Fruit fly (Drosophila melanogaster) whole organism, embryonic: Measurements from ENCODE around the gene msl-3.

Experiments used
- Ada2b ChIP-seq: fragments of 200-800 bp; sonication (Bioruptor generic); IDR thresholded peaks from 2 replicates; pipeline ENCODE4 v1.3.6; 2022; ENCODE audit warnings: missing biosample characterization, missing genetic modification characterization
- Bgb ChIP-seq: fragments of 200-800 bp; sonication (Bioruptor generic); IDR thresholded peaks from 2 replicates; pipeline ENCODE4 v1.3.6; 2022; ENCODE audit warnings: missing biosample characterization, missing genetic modification characterization; ENCODE audit not compliant: partially characterized antibody
- CG10321 ChIP-seq: fragments of 200-800 bp; sonication (Bioruptor generic); IDR thresholded peaks from 2 replicates; pipeline ENCODE4 v1.3.6; 2022; ENCODE audit warnings: missing biosample characterization, missing genetic modification characterization
- CG10543 ChIP-seq: fragments of 200-800 bp; sonication (Bioruptor generic); optimal IDR thresholded peaks from 3 replicates; lab custom pipeline; 2017; ENCODE audit warnings: missing biosample characterization, mild to moderate bottlenecking, missing genetic modification characterization, moderate library complexity
- CG11695 ChIP-seq: fragments of 200-800 bp; sonication (Bioruptor generic); IDR thresholded peaks from 3 replicates; pipeline ENCODE4 v1.3.6; 2022; ENCODE audit warnings: missing biosample characterization, missing genetic modification characterization
- CG11696 ChIP-seq: fragments of 200-800 bp; sonication (Bioruptor generic); IDR thresholded peaks from 2 replicates; pipeline ENCODE4 v1.3.6; 2022; ENCODE audit warnings: missing biosample characterization, missing genetic modification characterization
- CG11723 ChIP-seq: fragments of 200-800 bp; sonication (Bioruptor generic); optimal IDR thresholded peaks from 2 replicates; lab custom pipeline; 2017; ENCODE audit warnings: missing biosample characterization, mild to moderate bottlenecking, missing genetic modification characterization
- CG12299 ChIP-seq: fragments of 200-800 bp; sonication (Bioruptor generic); optimal IDR thresholded peaks from 2 replicates; lab custom pipeline; 2018; ENCODE audit warnings: missing biosample characterization, mild to moderate bottlenecking, missing genetic modification characterization
- CG15073 ChIP-seq: fragments of 200-800 bp; sonication (Bioruptor generic); optimal IDR thresholded peaks from 2 replicates; lab custom pipeline; 2016; ENCODE audit warnings: missing biosample characterization, missing genetic modification characterization
- CG16815 ChIP-seq: fragments of 200-800 bp; sonication (Bioruptor generic); optimal IDR thresholded peaks from 3 replicates; lab custom pipeline; 2017; ENCODE audit warnings: missing biosample characterization, mild to moderate bottlenecking, missing genetic modification characterization
- CG17385 ChIP-seq: fragments of 200-800 bp; sonication (Bioruptor generic); optimal IDR thresholded peaks from 3 replicates; lab custom pipeline; 2018; ENCODE audit warnings: missing biosample characterization, mild to moderate bottlenecking, missing genetic modification characterization
- CG2199 ChIP-seq: fragments of 200-800 bp; sonication (Bioruptor generic); IDR thresholded peaks from 3 replicates; pipeline ENCODE4 v1.3.6; 2022; ENCODE audit warnings: missing biosample characterization, missing genetic modification characterization
- CG33557 ChIP-seq: fragments of 200-800 bp; sonication (Bioruptor generic); optimal IDR thresholded peaks from 2 replicates; lab custom pipeline; 2019; ENCODE audit warnings: missing biosample characterization, mild to moderate bottlenecking, missing genetic modification characterization, moderate library complexity
- CG4360 ChIP-seq: fragments of 200-800 bp; sonication (Bioruptor generic); IDR thresholded peaks from 2 replicates; pipeline ENCODE4 v1.3.6; 2022; ENCODE audit warnings: missing biosample characterization, missing genetic modification characterization
- CG6175 ChIP-seq: fragments of 200-800 bp; sonication (Bioruptor generic); IDR thresholded peaks from 3 replicates; pipeline ENCODE4 v1.3.6; 2022; ENCODE audit warnings: missing biosample characterization, missing genetic modification characterization
- CG7556 ChIP-seq: fragments of 200-800 bp; sonication (Bioruptor generic); optimal IDR thresholded peaks from 2 replicates; lab custom pipeline; 2017; ENCODE audit warnings: missing biosample characterization, mild to moderate bottlenecking, missing genetic modification characterization
- CG8765 ChIP-seq: fragments of 200-800 bp; sonication (Bioruptor generic); IDR thresholded peaks from 2 replicates; pipeline ENCODE4 v1.3.6; 2022; ENCODE audit warnings: missing biosample characterization, missing genetic modification characterization
- D19A ChIP-seq: fragments of 200-800 bp; optimal IDR thresholded peaks from 3 replicates; lab custom pipeline; 2019; ENCODE audit warnings: missing biosample characterization, mild to moderate bottlenecking, missing genetic modification characterization, moderate library complexity
- Dll ChIP-seq: fragments of 200-800 bp; sonication (Bioruptor generic); IDR thresholded peaks from 4 replicates; pipeline ENCODE4 v1.3.6; 2022; ENCODE audit warnings: missing biosample characterization, missing genetic modification characterization; ENCODE audit not compliant: partially characterized antibody
- Doc3 ChIP-seq: fragments of 200-800 bp; sonication (Bioruptor generic); IDR thresholded peaks from 3 replicates; pipeline ENCODE4 v1.3.6; 2022; ENCODE audit warnings: missing biosample characterization, missing genetic modification characterization; ENCODE audit not compliant: partially characterized antibody
- Drgx ChIP-seq: fragments of 200-800 bp; sonication (Bioruptor generic); IDR thresholded peaks from 2 replicates; pipeline ENCODE4 v1.3.6; 2022; ENCODE audit warnings: missing biosample characterization, missing genetic modification characterization
- E2f2 ChIP-seq: fragments of 200-800 bp; sonication (Bioruptor generic); IDR thresholded peaks from 2 replicates; pipeline ENCODE4 v1.3.6; 2022; ENCODE audit warnings: missing biosample characterization, missing genetic modification characterization
- HLH3B ChIP-seq: fragments of 200-800 bp; sonication (Bioruptor generic); IDR thresholded peaks from 2 replicates; pipeline ENCODE4 v1.3.6; 2022; ENCODE audit warnings: missing biosample characterization, missing genetic modification characterization
- Lim3 ChIP-seq: fragments of 200-800 bp; sonication (Bioruptor generic); IDR thresholded peaks from 2 replicates; pipeline ENCODE4 v1.3.6; 2022; ENCODE audit warnings: missing biosample characterization, missing genetic modification characterization
- Rx ChIP-seq: fragments of 200-800 bp; sonication (Bioruptor generic); IDR thresholded peaks from 2 replicates; pipeline ENCODE4 v1.3.6; 2022; ENCODE audit warnings: missing biosample characterization, missing genetic modification characterization
- Sin3A ChIP-seq: fragments of >200 bp; optimal IDR thresholded peaks from 2 replicates; lab custom pipeline; 2018
- Trl ChIP-seq, 3 experiments: fragments of >200 bp in 2 of 3; fragments of 200-800 bp in 1 of 3; sonication (Bioruptor generic) in 1 of 3; optimal IDR thresholded peaks; 2 replicates in 1 of 3; 3 replicates in 2 of 3; lab custom pipeline; 2016 to 2017; ENCODE audit warnings: missing biosample characterization in 1 of 3, missing genetic modification characterization in 1 of 3
- Vsx1 ChIP-seq: fragments of 200-800 bp; sonication (Bioruptor generic); optimal IDR thresholded peaks from 2 replicates; lab custom pipeline; 2017; ENCODE audit warnings: missing biosample characterization, mild to moderate bottlenecking, missing genetic modification characterization, missing genetic modification reagents
- ash1 ChIP-seq: fragments of 200-800 bp; sonication (Bioruptor generic); optimal IDR thresholded peaks from 2 replicates; lab custom pipeline; 2018; ENCODE audit warnings: missing biosample characterization, mild to moderate bottlenecking, missing genetic modification characterization
- bsh ChIP-seq, 2 experiments: fragments of 200-800 bp; sonication (Bioruptor generic); optimal IDR thresholded peaks; 2 replicates each; lab custom pipeline; 2017 to 2018; ENCODE audit warnings: mild to moderate bottlenecking in 2 of 2, missing biosample characterization in 2 of 2, missing genetic modification characterization in 2 of 2, moderate library complexity in 1 of 2
- ci ChIP-seq: fragments of 200-800 bp; sonication (Bioruptor generic); IDR thresholded peaks from 3 replicates; pipeline ENCODE4 v1.3.6; 2022; ENCODE audit warnings: missing biosample characterization, missing genetic modification characterization
- dmrt11E ChIP-seq: fragments of 200-800 bp; sonication (Bioruptor generic); optimal IDR thresholded peaks from 3 replicates; lab custom pipeline; 2018; ENCODE audit warnings: missing biosample characterization, mild to moderate bottlenecking, missing genetic modification characterization, moderate library complexity
- gt ChIP-seq: fragments of 200-800 bp; sonication (Bioruptor generic); IDR thresholded peaks from 2 replicates; pipeline ENCODE4 v1.3.6; 2022; ENCODE audit warnings: missing biosample characterization, missing genetic modification characterization
- nerfin-2 ChIP-seq: fragments of 200-800 bp; sonication (Bioruptor generic); IDR thresholded peaks from 2 replicates; pipeline ENCODE4 v1.3.6; 2022; ENCODE audit warnings: missing biosample characterization, missing genetic modification characterization; ENCODE audit not compliant: partially characterized antibody
- nom ChIP-seq: fragments of 200-800 bp; sonication (Bioruptor generic); optimal IDR thresholded peaks from 2 replicates; lab custom pipeline; 2017; ENCODE audit warnings: missing biosample characterization, missing genetic modification characterization, mild to moderate bottlenecking, moderate library complexity, missing genetic modification reagents
- pan ChIP-seq, 4 experiments: fragments of >200 bp in 3 of 4; fragments of 200-800 bp in 1 of 4; sonication (Bioruptor generic) in 1 of 4; optimal IDR thresholded peaks in 3 of 4; IDR thresholded peaks in 1 of 4; 2 replicates each; pipeline versions ENCODE4 v1.3.6 to Lab custom; 2017 to 2022; ENCODE audit warnings: missing biosample characterization in 2 of 4, missing genetic modification characterization in 2 of 4, mixed read lengths in 1 of 4
- phol ChIP-seq: fragments of 200-800 bp; sonication (Bioruptor generic); optimal IDR thresholded peaks from 3 replicates; lab custom pipeline; 2018; ENCODE audit warnings: missing biosample characterization, mild to moderate bottlenecking, missing genetic modification characterization, moderate library complexity
- pnt ChIP-seq: fragments of 200-800 bp; sonication (Bioruptor generic); optimal IDR thresholded peaks from 3 replicates; lab custom pipeline; 2016; ENCODE audit warnings: missing biosample characterization, missing genetic modification characterization
- seq ChIP-seq: fragments of 200-800 bp; sonication (Bioruptor generic); IDR thresholded peaks from 2 replicates; pipeline ENCODE4 v1.3.6; 2022; ENCODE audit warnings: missing biosample characterization, missing genetic modification characterization
- sqz ChIP-seq: fragments of 200-800 bp; sonication (Bioruptor generic); optimal IDR thresholded peaks from 3 replicates; lab custom pipeline; 2018; ENCODE audit warnings: missing biosample characterization, mild to moderate bottlenecking, missing genetic modification characterization
- tin ChIP-seq: fragments of 200-800 bp; sonication (Bioruptor generic); optimal IDR thresholded peaks from 3 replicates; lab custom pipeline; 2016; ENCODE audit warnings: missing biosample characterization, missing genetic modification characterization
- tll ChIP-seq, 2 experiments: fragments of 200-800 bp in 1 of 2; fragments of >200 bp in 1 of 2; sonication (Bioruptor generic) in 1 of 2; optimal IDR thresholded peaks; 2 replicates each; lab custom pipeline; 2017 to 2019; ENCODE audit warnings: missing biosample characterization in 2 of 2, missing genetic modification characterization in 2 of 2, mild to moderate bottlenecking in 1 of 2, moderate library complexity in 1 of 2
- trem ChIP-seq: fragments of 200-800 bp; optimal IDR thresholded peaks from 3 replicates; lab custom pipeline; 2019; ENCODE audit warnings: missing biosample characterization, mild to moderate bottlenecking, missing genetic modification characterization, moderate library complexity
- z ChIP-seq: fragments of 200-800 bp; sonication (Bioruptor generic); IDR thresholded peaks from 3 replicates; pipeline ENCODE4 v1.3.6; 2022; ENCODE audit warnings: missing biosample characterization, missing genetic modification characterization

Gene msl-3

dm6 chr3L:7136663-7137062 lies 11.3 kb upstream of the msl-3 start:
- TF ChIP-seq CG2199 (GFP tag; lab: Robert Waterston, UW) (0 out of 3 replicates have a peak, but pooled peaks have one; percentile 0), Dll (GFP tag; lab: Robert Waterston, UW) (no peak)

- TF ChIP-seq CG8765 (GFP tag; lab: Robert Waterston, UW) (0 out of 2 replicates have a peak, but pooled peaks have one; percentile 6), Doc3 (GFP tag; lab: Robert Waterston, UW) (0 out of 3 replicates have a peak, but pooled peaks have one; percentile 12), CG4360 (GFP tag; lab: Robert Waterston, UW) (peak; percentile 77), sqz (GFP tag; lab: Kevin White, UChicago) (peak; percentile 80), Drgx (peak; percentile 57), nom (GFP tag; lab: Kevin White, UChicago) (peak; percentile 79), pan (optimal IDR thresholded peaks at IDR 0.05; lab: Kevin White, UChicago) (no peak), pan (GFP tag; optimal IDR thresholded peaks at IDR 0.05 in 1 of 2, IDR thresholded peaks at IDR 0.05 in 1 of 2) (peak in 1 of 2 experiments; percentile 21), bsh (GFP tag; optimal IDR thresholded peaks at IDR 0.05; lab: Kevin White, UChicago) (peak in 1 of 2 experiments; percentile 51), CG6175 (peak; percentile 74; the same call in 1 of the 3 replicates), z (GFP tag; lab: Robert Waterston, UW) (no peak), CG33557 (GFP tag; lab: Kevin White, UChicago) (no peak), CG11695 (GFP tag; lab: Robert Waterston, UW) (no peak), Bgb (peak; percentile 13; the same call in 1 of the 2 replicates), CG17385 (GFP tag; lab: Kevin White, UChicago) (no peak), ci (0 out of 3 replicates have a peak, but pooled peaks have one; percentile 7), CG11723 (GFP tag; lab: Kevin White, UChicago) (peak; percentile 3), HLH3B (no peak), CG11696 (GFP tag; lab: Robert Waterston, UW) (no peak), Trl (optimal IDR thresholded peaks at IDR 0.05; lab: Kevin White, UChicago) (peak in 1 of 2 experiments; percentile 12), Trl (GFP tag; optimal IDR thresholded peaks at IDR 0.05; lab: Kevin White, UChicago) (no peak), CG15073 (GFP tag; lab: Kevin White, UChicago) (no peak), pnt (GFP tag; lab: Kevin White, UChicago) (no peak)
Measured at dm6 chr3L:7134818-7135217, 9.5 kb upstream of the msl-3 start.

- TF ChIP-seq CG7556 (GFP tag; lab: Kevin White, UChicago), result peak; percentile 94
- peak; percentile 83 for TF ChIP-seq tin (GFP tag; lab: Kevin White, UChicago)
- 0 out of 2 replicates have a peak, but pooled peaks have one; percentile 47 for TF ChIP-seq gt (GFP tag; lab: Robert Waterston, UW)
- TF ChIP-seq CG12299 (tag; lab: Kevin White, UChicago), result peak; percentile 58
- peak; percentile 75 for TF ChIP-seq Vsx1 (GFP tag; lab: Kevin White, UChicago)
- TF ChIP-seq CG16815, result peak; percentile 89
- peak; percentile 72 for TF ChIP-seq trem (tag; lab: Kevin White, UChicago)
- peak; percentile 83 for TF ChIP-seq D19A (tag; lab: Kevin White, UChicago)
- no peak for TF ChIP-seq nerfin-2 (GFP tag; lab: Robert Waterston, UW)
- TF ChIP-seq Lim3 (GFP tag; lab: Robert Waterston, UW), result 0 out of 2 replicates have a peak, but pooled peaks have one; percentile 29
- peak; percentile 29 to 47 for TF ChIP-seq tll (GFP tag; optimal IDR thresholded peaks at IDR 0.05; lab: Kevin White, UChicago)
- TF ChIP-seq dmrt11E, result peak; percentile 83
- no peak for TF ChIP-seq CG10321 (GFP tag; lab: Robert Waterston, UW)
- TF ChIP-seq Sin3A (lab: Kevin White, UChicago), result no peak
- no peak for TF ChIP-seq ash1 (GFP tag; lab: Kevin White, UChicago)
- TF ChIP-seq phol, result peak; percentile 90
- TF ChIP-seq E2f2 (GFP tag; lab: Robert Waterston, UW), result peak; percentile 46
- peak; percentile 58 for TF ChIP-seq seq (GFP tag; lab: Robert Waterston, UW)
- peak; percentile 78 for TF ChIP-seq CG10543
- TF ChIP-seq CG11723 (GFP tag; lab: Kevin White, UChicago), result peak; percentile 75
- peak; percentile 67 for TF ChIP-seq Ada2b (GFP tag; lab: Robert Waterston, UW)
- peak; percentile 80 for TF ChIP-seq CG11695 (GFP tag; lab: Robert Waterston, UW)
- TF ChIP-seq Rx (GFP tag; lab: Robert Waterston, UW), result peak; percentile 54; the same call in 1 of the 2 replicates
Measured at dm6 chr3L:7133699-7134655, 8.6 kb upstream of the msl-3 start, which contains the start of gene melt. Gene melt (plus strand): TSS chr3L:7134516.
